Fruit fly (Drosophila melanogaster) whole organism, embryonic: ENCODE measurements around the gene hiro.

Source experiments
- Ada2b ChIP-seq: fragments of 200-800 bp; sonication (Bioruptor generic); IDR thresholded peaks from 2 replicates; pipeline ENCODE4 v1.3.6; 2022; ENCODE audit warnings: missing biosample characterization, missing genetic modification characterization
- CG1024 ChIP-seq: fragments of 200-800 bp; sonication (Bioruptor generic); IDR thresholded peaks from 2 replicates; pipeline ENCODE4 v1.3.6; 2022; ENCODE audit warnings: missing biosample characterization, missing genetic modification characterization
- CG11504 ChIP-seq: fragments of 200-800 bp; sonication (Bioruptor generic); optimal IDR thresholded peaks from 3 replicates; lab custom pipeline; 2019; ENCODE audit warnings: missing biosample characterization, mild to moderate bottlenecking, missing genetic modification characterization, moderate library complexity
- CG11695 ChIP-seq: fragments of 200-800 bp; sonication (Bioruptor generic); IDR thresholded peaks from 3 replicates; pipeline ENCODE4 v1.3.6; 2022; ENCODE audit warnings: missing biosample characterization, missing genetic modification characterization
- CG12391 ChIP-seq: fragments of 200-800 bp; sonication (Bioruptor generic); optimal IDR thresholded peaks from 3 replicates; lab custom pipeline; 2018; ENCODE audit warnings: missing biosample characterization, mild to moderate bottlenecking, missing genetic modification characterization, moderate library complexity
- CG13287 ChIP-seq: fragments of 200-800 bp; sonication (Bioruptor generic); IDR thresholded peaks from 2 replicates; pipeline ENCODE4 v1.3.6; 2022; ENCODE audit warnings: missing biosample characterization, missing genetic modification characterization; ENCODE audit not compliant: partially characterized antibody
- CG16779 ChIP-seq: fragments of 200-800 bp; sonication (Bioruptor generic); IDR thresholded peaks from 2 replicates; pipeline ENCODE4 v1.3.6; 2022; ENCODE audit warnings: missing biosample characterization, missing genetic modification characterization
- CG17359 ChIP-seq: fragments of 200-800 bp; sonication (Bioruptor generic); optimal IDR thresholded peaks from 3 replicates; lab custom pipeline; 2018; ENCODE audit warnings: missing biosample characterization, mild to moderate bottlenecking, missing genetic modification characterization, moderate library complexity
- CG17361 ChIP-seq: fragments of 200-800 bp; sonication (Bioruptor generic); IDR thresholded peaks from 3 replicates; pipeline ENCODE4 v1.3.6; 2022; ENCODE audit warnings: missing biosample characterization, missing genetic modification characterization
- CG17829 ChIP-seq: fragments of 200-800 bp; optimal IDR thresholded peaks from 2 replicates; lab custom pipeline; 2019; ENCODE audit warnings: missing biosample characterization, mild to moderate bottlenecking, missing genetic modification characterization, moderate library complexity
- CG18599 ChIP-seq: fragments of 200-800 bp; sonication (Bioruptor generic); optimal IDR thresholded peaks from 3 replicates; lab custom pipeline; 2017; ENCODE audit warnings: missing biosample characterization, missing genetic modification characterization, mild to moderate bottlenecking, moderate library complexity, missing genetic modification reagents
- CG2120 ChIP-seq: fragments of 200-800 bp; sonication (Bioruptor generic); optimal IDR thresholded peaks from 3 replicates; lab custom pipeline; 2016; ENCODE audit warnings: missing biosample characterization, missing genetic modification characterization
- CG2202 ChIP-seq: fragments of 200-800 bp; sonication (Bioruptor generic); optimal IDR thresholded peaks from 2 replicates; lab custom pipeline; 2018; ENCODE audit warnings: missing biosample characterization, mild to moderate bottlenecking, missing genetic modification characterization
- CG30020 ChIP-seq: fragments of 200-800 bp; optimal IDR thresholded peaks from 2 replicates; lab custom pipeline; 2019; ENCODE audit warnings: missing biosample characterization, mild to moderate bottlenecking, missing genetic modification characterization, moderate library complexity
- CG30403 ChIP-seq: fragments of 200-800 bp; sonication (Bioruptor generic); optimal IDR thresholded peaks from 3 replicates; lab custom pipeline; 2016; ENCODE audit warnings: missing biosample characterization, missing genetic modification characterization
- CG3163 ChIP-seq: fragments of 200-800 bp; sonication (Bioruptor generic); optimal IDR thresholded peaks from 3 replicates; lab custom pipeline; 2016; ENCODE audit warnings: missing biosample characterization, missing genetic modification characterization
- CG3726 ChIP-seq: fragments of 200-800 bp; sonication (Bioruptor generic); IDR thresholded peaks from 3 replicates; pipeline ENCODE4, ENCODE4 v1.3.6; 2022; ENCODE audit warnings: missing biosample characterization, missing genetic modification characterization
- CG4424 ChIP-seq: fragments of 200-800 bp; sonication (Bioruptor generic); optimal IDR thresholded peaks from 3 replicates; lab custom pipeline; 2016; ENCODE audit warnings: missing biosample characterization, missing genetic modification characterization
- CG6689 ChIP-seq: fragments of 200-800 bp; sonication (Bioruptor generic); IDR thresholded peaks from 2 replicates; pipeline ENCODE4 v1.3.6; 2022; ENCODE audit warnings: missing biosample characterization, missing genetic modification characterization
- CG7372 ChIP-seq: fragments of 200-800 bp; sonication (Bioruptor generic); IDR thresholded peaks from 2 replicates; pipeline ENCODE4 v1.3.6; 2022; ENCODE audit warnings: missing biosample characterization, missing genetic modification characterization
- CG8924 ChIP-seq: fragments of 200-800 bp; optimal IDR thresholded peaks from 3 replicates; lab custom pipeline; 2019; ENCODE audit warnings: missing biosample characterization, mild to moderate bottlenecking, missing genetic modification characterization, moderate library complexity
- Chrac-16 ChIP-seq: fragments of 200-800 bp; sonication (Bioruptor generic); optimal IDR thresholded peaks from 3 replicates; lab custom pipeline; 2016; ENCODE audit warnings: missing biosample characterization, missing genetic modification characterization
- Doc3 ChIP-seq: fragments of 200-800 bp; sonication (Bioruptor generic); IDR thresholded peaks from 3 replicates; pipeline ENCODE4 v1.3.6; 2022; ENCODE audit warnings: missing biosample characterization, missing genetic modification characterization; ENCODE audit not compliant: partially characterized antibody
- Dref ChIP-seq: fragments of 200-800 bp; sonication (Bioruptor generic); IDR thresholded peaks from 2 replicates; pipeline ENCODE4 v1.3.6; 2022; ENCODE audit warnings: missing biosample characterization, missing genetic modification characterization
- Eip74EF ChIP-seq, 2 experiments: fragments of 200-800 bp in 1 of 2; fragments of >200 bp in 1 of 2; sonication (Bioruptor generic) in 1 of 2; optimal IDR thresholded peaks; 2 replicates each; lab custom pipeline; 2017 to 2019; ENCODE audit warnings: missing biosample characterization in 2 of 2, missing genetic modification characterization in 2 of 2, mild to moderate bottlenecking in 1 of 2, moderate library complexity in 1 of 2
- Fer2 ChIP-seq: fragments of 200-800 bp; sonication (Bioruptor generic); optimal IDR thresholded peaks from 2 replicates; lab custom pipeline; 2018; ENCODE audit warnings: missing biosample characterization, mild to moderate bottlenecking, missing genetic modification characterization, moderate library complexity
- HLH4C ChIP-seq: fragments of 200-800 bp; sonication (Bioruptor generic); IDR thresholded peaks from 3 replicates; pipeline ENCODE4 v1.3.6; 2022; ENCODE audit warnings: missing biosample characterization, missing genetic modification characterization; ENCODE audit not compliant: partially characterized antibody
- Hr51 ChIP-seq, 2 experiments: fragments of 200-800 bp; sonication (Bioruptor generic); optimal IDR thresholded peaks; 2 replicates in 1 of 2; 3 replicates in 1 of 2; lab custom pipeline; 2016 to 2018; ENCODE audit warnings: missing biosample characterization in 2 of 2, missing genetic modification characterization in 2 of 2, mild to moderate bottlenecking in 1 of 2, moderate library complexity in 1 of 2
- Hsf ChIP-seq: fragments of 200-800 bp; sonication (Bioruptor generic); optimal IDR thresholded peaks from 3 replicates; lab custom pipeline; 2016; ENCODE audit warnings: missing biosample characterization, missing genetic modification characterization
- Kr ChIP-seq: fragments of 200-800 bp; sonication (Bioruptor generic); optimal IDR thresholded peaks from 2 replicates; lab custom pipeline; 2017; ENCODE audit warnings: missing biosample characterization, mild to moderate bottlenecking, missing genetic modification characterization
- Lhr ChIP-seq: fragments of 200-800 bp; sonication (Bioruptor generic); optimal IDR thresholded peaks from 3 replicates; lab custom pipeline; 2017; ENCODE audit warnings: mild to moderate bottlenecking, missing biosample characterization, missing genetic modification reagents, missing genetic modification characterization
- Max ChIP-seq: fragments of 200-800 bp; sonication (Bioruptor generic); optimal IDR thresholded peaks from 2 replicates; lab custom pipeline; 2016; ENCODE audit warnings: missing biosample characterization, mild to moderate bottlenecking, missing genetic modification characterization
- Sox102F ChIP-seq: fragments of 200-800 bp; sonication (Bioruptor generic); optimal IDR thresholded peaks from 2 replicates; lab custom pipeline; 2018; ENCODE audit warnings: missing biosample characterization, mild to moderate bottlenecking, missing genetic modification characterization, moderate library complexity
- Ssrp ChIP-seq: fragments of 200-800 bp; sonication (Bioruptor generic); optimal IDR thresholded peaks from 2 replicates; lab custom pipeline; 2018; ENCODE audit warnings: missing biosample characterization, mild to moderate bottlenecking, missing genetic modification characterization, moderate library complexity
- TFAM ChIP-seq: fragments of 200-800 bp; sonication (Bioruptor generic); optimal IDR thresholded peaks from 2 replicates; lab custom pipeline; 2017; ENCODE audit warnings: missing biosample characterization, missing genetic modification characterization, inconsistent platforms
- Xrp1 ChIP-seq: fragments of 200-800 bp; sonication (Bioruptor generic); IDR thresholded peaks from 2 replicates; pipeline ENCODE4 v1.3.6; 2022; ENCODE audit warnings: missing biosample characterization, missing genetic modification characterization
- az2 ChIP-seq: fragments of 200-800 bp; sonication (Bioruptor generic); optimal IDR thresholded peaks from 3 replicates; lab custom pipeline; 2016; ENCODE audit warnings: missing biosample characterization, missing genetic modification characterization
- cwo ChIP-seq: fragments of 200-800 bp; sonication (Bioruptor generic); optimal IDR thresholded peaks from 3 replicates; lab custom pipeline; 2017; ENCODE audit warnings: missing biosample characterization, missing genetic modification characterization, mild to moderate bottlenecking, moderate library complexity, missing genetic modification reagents
- danr ChIP-seq: fragments of 200-800 bp; sonication (Bioruptor generic); IDR thresholded peaks from 2 replicates; pipeline ENCODE4 v1.3.6; 2022; ENCODE audit warnings: missing biosample characterization, missing genetic modification characterization
- disco-r ChIP-seq: fragments of 200-800 bp; sonication (Bioruptor generic); optimal IDR thresholded peaks from 2 replicates; lab custom pipeline; 2016; ENCODE audit warnings: missing biosample characterization, missing genetic modification characterization
- gro ChIP-seq: fragments of 200-800 bp; sonication (Bioruptor generic); optimal IDR thresholded peaks from 2 replicates; lab custom pipeline; 2016; ENCODE audit warnings: missing biosample characterization, missing genetic modification characterization
- lab ChIP-seq: fragments of 200-800 bp; sonication (Bioruptor generic); optimal IDR thresholded peaks from 3 replicates; lab custom pipeline; 2017; ENCODE audit warnings: missing biosample characterization, missing genetic modification characterization, mild to moderate bottlenecking, moderate library complexity, missing genetic modification reagents
- lmd ChIP-seq: fragments of 200-800 bp; sonication (Bioruptor generic); IDR thresholded peaks from 2 replicates; pipeline ENCODE4 v1.3.6; 2022; ENCODE audit warnings: missing biosample characterization, missing genetic modification characterization
- maf-S ChIP-seq: fragments of 200-800 bp; sonication (Bioruptor generic); optimal IDR thresholded peaks from 2 replicates; lab custom pipeline; 2016; ENCODE audit warnings: missing biosample characterization, missing genetic modification characterization
- otp ChIP-seq: fragments of 200-800 bp; sonication (Bioruptor generic); IDR thresholded peaks from 3 replicates; pipeline ENCODE4, ENCODE4 v1.3.6; 2022; ENCODE audit warnings: missing biosample characterization, missing genetic modification characterization
- slbo ChIP-seq: fragments of 200-800 bp; sonication (Bioruptor generic); IDR thresholded peaks from 2 replicates; pipeline ENCODE4 v1.3.6; 2022; ENCODE audit warnings: missing biosample characterization, missing genetic modification characterization
- tin ChIP-seq: fragments of 200-800 bp; sonication (Bioruptor generic); optimal IDR thresholded peaks from 3 replicates; lab custom pipeline; 2016; ENCODE audit warnings: missing biosample characterization, missing genetic modification characterization
- zen ChIP-seq: fragments of 200-800 bp; sonication (Bioruptor generic); optimal IDR thresholded peaks from 3 replicates; lab custom pipeline; 2018; ENCODE audit warnings: missing biosample characterization, mild to moderate bottlenecking, missing genetic modification characterization, moderate library complexity

hiro gene

dm6 chr3L:704661-705543 is 17.1 kb upstream of the hiro start (continued):
- TF ChIP-seq CG17829 (tag; lab: Kevin White, UChicago) = peak; percentile 20
- TF ChIP-seq CG18599 (GFP tag; lab: Kevin White, UChicago) = peak; percentile 63
- peak; percentile 56 for TF ChIP-seq Sox102F (GFP tag; lab: Kevin White, UChicago)
- peak; percentile 60 for TF ChIP-seq CG6689 (GFP tag; lab: Robert Waterston, UW)
- TF ChIP-seq tin = peak; percentile 15
- TF ChIP-seq CG1024 (GFP tag; lab: Robert Waterston, UW) = peak; percentile 52; the same call in 1 of the 2 replicates
- TF ChIP-seq CG17361 (GFP tag; lab: Robert Waterston, UW) = peak; percentile 44; the same call in 1 of the 3 replicates
- TF ChIP-seq CG3163 (GFP tag; lab: Kevin White, UChicago) = no peak
- TF ChIP-seq CG2120 (GFP tag; lab: Kevin White, UChicago) = peak; percentile 28
- TF ChIP-seq CG17359 (tag; lab: Kevin White, UChicago) = peak; percentile 68
- TF ChIP-seq Hsf = peak; percentile 3
- TF ChIP-seq disco-r = no peak
- TF ChIP-seq Fer2 (tag; lab: Kevin White, UChicago) = no peak
- TF ChIP-seq slbo (GFP tag; lab: Robert Waterston, UW) = peak; percentile 50; the same call in 1 of the 2 replicates
- no peak for TF ChIP-seq CG30403 (GFP tag; lab: Kevin White, UChicago)
- no peak for TF ChIP-seq HLH4C (GFP tag; lab: Robert Waterston, UW)
- TF ChIP-seq CG2202 (tag; lab: Kevin White, UChicago) = no peak
- no peak for TF ChIP-seq Doc3
- TF ChIP-seq Dref (GFP tag; lab: Robert Waterston, UW) = no peak
- no peak for TF ChIP-seq CG7372 (GFP tag; lab: Robert Waterston, UW)
- TF ChIP-seq lmd (GFP tag; lab: Robert Waterston, UW) = 0 out of 2 replicates have a peak, but pooled peaks have one; percentile 35
- TF ChIP-seq CG3726 (GFP tag; lab: Robert Waterston, UW) = no peak
- peak in 1 of 2 experiments; percentile 54 for TF ChIP-seq Hr51 (GFP tag; optimal IDR thresholded peaks at IDR 0.05; lab: Kevin White, UChicago)
- TF ChIP-seq CG11695 (GFP tag; lab: Robert Waterston, UW) = 0 out of 3 replicates have a peak, but pooled peaks have one; percentile 11
- TF ChIP-seq Lhr (GFP tag; lab: Kevin White, UChicago) = no peak
- peak; percentile 15 for TF ChIP-seq CG8924 (tag; lab: Kevin White, UChicago)
- TF ChIP-seq CG11504 (tag; lab: Kevin White, UChicago) = peak; percentile 44
- no peak for TF ChIP-seq gro
- no peak for TF ChIP-seq Kr
- peak; percentile 14 for TF ChIP-seq Max (GFP tag; lab: Kevin White, UChicago)
- no peak for TF ChIP-seq maf-S (GFP tag; lab: Kevin White, UChicago)
- peak; percentile 31 for TF ChIP-seq az2 (GFP tag; lab: Kevin White, UChicago)
- peak; percentile 34 for TF ChIP-seq cwo (GFP tag; lab: Kevin White, UChicago)
- no peak for TF ChIP-seq danr
- TF ChIP-seq Eip74EF (GFP tag; optimal IDR thresholded peaks at IDR 0.05; lab: Kevin White, UChicago) = no peak
- peak; percentile 15 for TF ChIP-seq CG4424 (GFP tag; lab: Kevin White, UChicago)
- peak; percentile 76 for TF ChIP-seq Ada2b (GFP tag; lab: Robert Waterston, UW)
- TF ChIP-seq Chrac-16 = no peak
- TF ChIP-seq CG12391 = peak; percentile 37
- no peak for TF ChIP-seq CG16779 (GFP tag; lab: Robert Waterston, UW)
- peak; percentile 28 for TF ChIP-seq lab (GFP tag; lab: Kevin White, UChicago)
- peak; percentile 59; the same call in 1 of the 3 replicates for TF ChIP-seq otp (GFP tag; lab: Robert Waterston, UW)
- TF ChIP-seq zen (tag; lab: Kevin White, UChicago) = no peak
- no peak for TF ChIP-seq Ssrp (tag; lab: Kevin White, UChicago)
- no peak for TF ChIP-seq CG13287 (GFP tag; lab: Robert Waterston, UW)
- no peak for TF ChIP-seq TFAM (GFP tag; lab: Kevin White, UChicago)
- TF ChIP-seq Xrp1 = peak; percentile 62
- TF ChIP-seq CG30020 = no peak
